Fruit fly (Drosophila melanogaster) whole organism, embryonic: Measurements from ENCODE around the gene CG12951.

Experiments
- Ada2b ChIP-seq: fragments of 200-800 bp; sonication (Bioruptor generic); IDR thresholded peaks from 2 replicates; pipeline ENCODE4 v1.3.6; 2022; ENCODE audit warnings: missing biosample characterization, missing genetic modification characterization
- Blimp-1 ChIP-seq: fragments of 200-800 bp; sonication (Bioruptor generic); optimal IDR thresholded peaks from 3 replicates; lab custom pipeline; 2018; ENCODE audit warnings: missing biosample characterization, missing genetic modification characterization, mild to moderate bottlenecking, moderate library complexity, missing genetic modification reagents
- CG11398 ChIP-seq: fragments of 200-800 bp; sonication (Bioruptor generic); optimal IDR thresholded peaks from 2 replicates; lab custom pipeline; 2016; ENCODE audit warnings: missing biosample characterization, missing genetic modification characterization
- CG11695 ChIP-seq: fragments of 200-800 bp; sonication (Bioruptor generic); IDR thresholded peaks from 3 replicates; pipeline ENCODE4 v1.3.6; 2022; ENCODE audit warnings: missing biosample characterization, missing genetic modification characterization
- CG12236 ChIP-seq: fragments of 200-800 bp; sonication (Bioruptor generic); optimal IDR thresholded peaks from 2 replicates; lab custom pipeline; 2016; ENCODE audit warnings: missing biosample characterization, missing genetic modification characterization
- CG17186 ChIP-seq: fragments of 200-800 bp; sonication (Bioruptor generic); optimal IDR thresholded peaks from 3 replicates; lab custom pipeline; 2017; ENCODE audit warnings: missing biosample characterization, missing genetic modification reagents, missing genetic modification characterization
- CG18599 ChIP-seq: fragments of 200-800 bp; sonication (Bioruptor generic); optimal IDR thresholded peaks from 3 replicates; lab custom pipeline; 2017; ENCODE audit warnings: missing biosample characterization, missing genetic modification characterization, mild to moderate bottlenecking, moderate library complexity, missing genetic modification reagents
- CG30431 ChIP-seq: fragments of 200-800 bp; sonication (Bioruptor generic); optimal IDR thresholded peaks from 2 replicates; lab custom pipeline; 2017; ENCODE audit warnings: missing biosample characterization, missing genetic modification characterization
- CG3065 ChIP-seq: fragments of 200-800 bp; sonication (Bioruptor generic); optimal IDR thresholded peaks from 2 replicates; lab custom pipeline; 2016; ENCODE audit warnings: missing biosample characterization, missing genetic modification characterization
- CG32772 ChIP-seq: fragments of 200-800 bp; sonication (Bioruptor generic); IDR thresholded peaks from 2 replicates; pipeline ENCODE4 v1.3.6; 2022; ENCODE audit warnings: missing biosample characterization, missing genetic modification characterization
- CG34422 ChIP-seq: fragments of 200-800 bp; sonication (Bioruptor generic); IDR thresholded peaks from 3 replicates; pipeline ENCODE4 v1.3.6; 2022; ENCODE audit warnings: missing biosample characterization, missing genetic modification characterization
- CG3838 ChIP-seq: fragments of 200-800 bp; sonication (Bioruptor generic); optimal IDR thresholded peaks from 3 replicates; lab custom pipeline; 2016; ENCODE audit warnings: missing biosample characterization, missing genetic modification characterization
- CG4707 ChIP-seq: fragments of 200-800 bp; sonication (Bioruptor generic); optimal IDR thresholded peaks from 2 replicates; lab custom pipeline; 2018; ENCODE audit warnings: missing biosample characterization, mild to moderate bottlenecking, missing genetic modification characterization, moderate library complexity
- CG7928 ChIP-seq: fragments of 200-800 bp; sonication (Bioruptor generic); optimal IDR thresholded peaks from 2 replicates; lab custom pipeline; 2017; ENCODE audit warnings: missing biosample characterization, mild to moderate bottlenecking, missing genetic modification characterization
- CG7987 ChIP-seq: fragments of 200-800 bp; sonication (Bioruptor generic); optimal IDR thresholded peaks from 2 replicates; lab custom pipeline; 2018; ENCODE audit warnings: missing biosample characterization, mild to moderate bottlenecking, missing genetic modification characterization, moderate library complexity
- CG8765 ChIP-seq: fragments of 200-800 bp; sonication (Bioruptor generic); IDR thresholded peaks from 2 replicates; pipeline ENCODE4 v1.3.6; 2022; ENCODE audit warnings: missing biosample characterization, missing genetic modification characterization
- CG9215 ChIP-seq: fragments of 200-800 bp; sonication (Bioruptor generic); IDR thresholded peaks from 2 replicates; pipeline ENCODE4 v1.3.6; 2022; ENCODE audit warnings: missing biosample characterization, missing genetic modification characterization
- CG9437 ChIP-seq: fragments of 200-800 bp; sonication (Bioruptor generic); optimal IDR thresholded peaks from 2 replicates; lab custom pipeline; 2018; ENCODE audit warnings: missing biosample characterization, mild to moderate bottlenecking, missing genetic modification characterization
- CG9817 ChIP-seq: fragments of 200-800 bp; sonication (Bioruptor generic); optimal IDR thresholded peaks from 2 replicates; lab custom pipeline; 2018; ENCODE audit warnings: missing biosample characterization, mild to moderate bottlenecking, missing genetic modification characterization, moderate library complexity
- Deaf1 ChIP-seq: fragments of 200-800 bp; optimal IDR thresholded peaks from 3 replicates; lab custom pipeline; 2019; ENCODE audit warnings: missing biosample characterization, mild to moderate bottlenecking, missing genetic modification characterization, moderate library complexity
- Doc2 ChIP-seq: fragments of 200-800 bp; sonication (Bioruptor generic); IDR thresholded peaks from 2 replicates; pipeline ENCODE4 v1.3.6; 2022; ENCODE audit warnings: missing biosample characterization, missing genetic modification characterization
- Dp ChIP-seq: fragments of 200-800 bp; sonication (Bioruptor generic); optimal IDR thresholded peaks from 2 replicates; lab custom pipeline; 2018; ENCODE audit warnings: missing biosample characterization, mild to moderate bottlenecking, missing genetic modification characterization, moderate library complexity
- Drgx ChIP-seq: fragments of 200-800 bp; sonication (Bioruptor generic); IDR thresholded peaks from 2 replicates; pipeline ENCODE4 v1.3.6; 2022; ENCODE audit warnings: missing biosample characterization, missing genetic modification characterization
- HLHmδ ChIP-seq: fragments of 200-800 bp; sonication (Bioruptor generic); optimal IDR thresholded peaks from 2 replicates; lab custom pipeline; 2018; ENCODE audit warnings: missing biosample characterization, mild to moderate bottlenecking, missing genetic modification characterization, moderate library complexity
- Hey ChIP-seq: fragments of 200-800 bp; sonication (Bioruptor generic); optimal IDR thresholded peaks from 3 replicates; lab custom pipeline; 2018; ENCODE audit warnings: missing biosample characterization, mild to moderate bottlenecking, missing genetic modification characterization
- Hmr ChIP-seq: fragments of 200-800 bp; sonication (Bioruptor generic); optimal IDR thresholded peaks from 3 replicates; lab custom pipeline; 2017; ENCODE audit warnings: mild to moderate bottlenecking, missing biosample characterization, missing genetic modification reagents, missing genetic modification characterization
- MESR4 ChIP-seq: fragments of 200-800 bp; sonication (Bioruptor generic); optimal IDR thresholded peaks from 2 replicates; lab custom pipeline; 2018; ENCODE audit warnings: missing biosample characterization, mild to moderate bottlenecking, missing genetic modification characterization, moderate library complexity
- NFAT ChIP-seq: fragments of 200-800 bp; sonication (Bioruptor generic); IDR thresholded peaks from 2 replicates; pipeline ENCODE4 v1.3.6; 2022; ENCODE audit warnings: missing biosample characterization, missing genetic modification characterization
- NK7.1 ChIP-seq: fragments of 200-800 bp; sonication (Bioruptor generic); optimal IDR thresholded peaks from 3 replicates; lab custom pipeline; 2016; ENCODE audit warnings: missing biosample characterization, missing genetic modification characterization
- Scr ChIP-seq: fragments of 200-800 bp; sonication (Bioruptor generic); IDR thresholded peaks from 2 replicates; pipeline ENCODE4 v1.3.6; 2022; ENCODE audit warnings: missing biosample characterization, missing genetic modification characterization; ENCODE audit not compliant: partially characterized antibody
- Sox100B ChIP-seq: fragments of 200-800 bp; sonication (Bioruptor generic); optimal IDR thresholded peaks from 3 replicates; lab custom pipeline; 2018; ENCODE audit warnings: missing biosample characterization, mild to moderate bottlenecking, missing genetic modification characterization
- Xbp1 ChIP-seq: fragments of 200-800 bp; sonication (Bioruptor generic); optimal IDR thresholded peaks from 3 replicates; lab custom pipeline; 2016; ENCODE audit warnings: missing biosample characterization, mild to moderate bottlenecking, missing genetic modification characterization
- abd-A ChIP-seq: fragments of 200-800 bp; sonication (Bioruptor generic); optimal IDR thresholded peaks from 3 replicates; lab custom pipeline; 2019; ENCODE audit warnings: missing biosample characterization, mild to moderate bottlenecking, missing genetic modification characterization, moderate library complexity
- bowl ChIP-seq: fragments of 200-800 bp; sonication (Bioruptor generic); IDR thresholded peaks from 2 replicates; pipeline ENCODE4 v1.3.6; 2022; ENCODE audit warnings: missing biosample characterization, missing genetic modification characterization
- chm ChIP-seq: fragments of 200-800 bp; sonication (Bioruptor generic); IDR thresholded peaks from 2 replicates; pipeline ENCODE4 v1.3.6; 2022; ENCODE audit warnings: missing biosample characterization, missing genetic modification characterization
- dati ChIP-seq: fragments of 200-800 bp; sonication (Bioruptor generic); IDR thresholded peaks from 2 replicates; pipeline ENCODE4 v1.3.6; 2022; ENCODE audit warnings: missing biosample characterization, missing genetic modification characterization
- dpn ChIP-seq, 2 experiments: fragments of 200-800 bp; sonication (Bioruptor generic); optimal IDR thresholded peaks; 3 replicates each; lab custom pipeline; 2016; ENCODE audit warnings: missing biosample characterization in 2 of 2, missing genetic modification characterization in 2 of 2
- esg ChIP-seq: fragments of 200-800 bp; sonication (Bioruptor generic); conservative IDR thresholded peaks from 2 replicates; pipeline ENCODE4 v1.3.6; 2022; ENCODE audit warnings: missing biosample characterization, missing genetic modification characterization
- fd102C ChIP-seq: fragments of 200-800 bp; sonication (Bioruptor generic); optimal IDR thresholded peaks from 2 replicates; lab custom pipeline; 2018; ENCODE audit warnings: missing biosample characterization, mild to moderate bottlenecking, missing genetic modification characterization, moderate library complexity
- h ChIP-seq: fragments of >200 bp; optimal IDR thresholded peaks from 2 replicates; lab custom pipeline; 2017
- hbn ChIP-seq: fragments of 200-800 bp; sonication (Bioruptor generic); IDR thresholded peaks from 2 replicates; pipeline ENCODE4 v1.3.6; 2022; ENCODE audit warnings: missing biosample characterization, missing genetic modification characterization; ENCODE audit not compliant: partially characterized antibody
- inv ChIP-seq: fragments of 200-800 bp; sonication (Bioruptor generic); IDR thresholded peaks from 2 replicates; pipeline ENCODE4 v1.3.6; 2022; ENCODE audit warnings: missing biosample characterization, missing genetic modification characterization; ENCODE audit not compliant: partially characterized antibody
- lab ChIP-seq: fragments of 200-800 bp; sonication (Bioruptor generic); optimal IDR thresholded peaks from 3 replicates; lab custom pipeline; 2017; ENCODE audit warnings: missing biosample characterization, missing genetic modification characterization, mild to moderate bottlenecking, moderate library complexity, missing genetic modification reagents
- ranshi ChIP-seq: fragments of 200-800 bp; sonication (Bioruptor generic); IDR thresholded peaks from 2 replicates; pipeline ENCODE4 v1.3.6; 2022; ENCODE audit warnings: missing biosample characterization, missing genetic modification characterization
- repo ChIP-seq: fragments of 200-800 bp; sonication (Bioruptor generic); optimal IDR thresholded peaks from 2 replicates; lab custom pipeline; 2016; ENCODE audit warnings: missing biosample characterization, missing genetic modification characterization
- sd ChIP-seq: fragments of 200-800 bp; sonication (Bioruptor generic); optimal IDR thresholded peaks from 3 replicates; lab custom pipeline; 2018; ENCODE audit warnings: missing biosample characterization, mild to moderate bottlenecking, missing genetic modification characterization, moderate library complexity
- sens-2 ChIP-seq: fragments of 200-800 bp; sonication (Bioruptor generic); IDR thresholded peaks from 2 replicates; pipeline ENCODE4 v1.3.6; 2022; ENCODE audit warnings: missing biosample characterization, missing genetic modification characterization
- slou ChIP-seq: fragments of 200-800 bp; sonication (Bioruptor generic); optimal IDR thresholded peaks from 3 replicates; lab custom pipeline; 2016; ENCODE audit warnings: missing biosample characterization, missing genetic modification characterization
- stc ChIP-seq: fragments of 200-800 bp; sonication (Bioruptor generic); IDR thresholded peaks from 2 replicates; pipeline ENCODE4 v1.3.6; 2022; ENCODE audit warnings: missing biosample characterization, missing genetic modification characterization
- toy ChIP-seq: fragments of 200-800 bp; sonication (Bioruptor generic); IDR thresholded peaks from 2 replicates; pipeline ENCODE4 v1.3.6; 2022; ENCODE audit warnings: missing biosample characterization, missing genetic modification characterization

CG12951 gene

dm6 chr3R:9345904-9346303 lies 15.8 kb upstream of the CG12951 start (continued):
- no peak for TF ChIP-seq lab (GFP tag; lab: Kevin White, UChicago)
- TF ChIP-seq h = no peak
- TF ChIP-seq Blimp-1 (GFP tag; lab: Kevin White, UChicago) = peak; percentile 58

- peak; percentile 64 for TF ChIP-seq Sox100B
- TF ChIP-seq CG3065 (GFP tag; lab: Kevin White, UChicago) = no peak
- no peak for TF ChIP-seq CG12236 (GFP tag; lab: Kevin White, UChicago)
- no peak for TF ChIP-seq Deaf1 (tag; lab: Kevin White, UChicago)
- no peak for TF ChIP-seq CG9215 (GFP tag; lab: Robert Waterston, UW)
- no peak for TF ChIP-seq esg (GFP tag; lab: Robert Waterston, UW)
- TF ChIP-seq dati (GFP tag; lab: Robert Waterston, UW) = no peak
- TF ChIP-seq toy (GFP tag; lab: Robert Waterston, UW) = no peak
- TF ChIP-seq sd (tag; lab: Kevin White, UChicago) = no peak
- peak; percentile 5 for TF ChIP-seq NK7.1 (GFP tag; lab: Kevin White, UChicago)
- TF ChIP-seq sens-2 (GFP tag; lab: Robert Waterston, UW) = no peak
- no peak for TF ChIP-seq CG4707 (GFP tag; lab: Kevin White, UChicago)
- no peak for TF ChIP-seq fd102C (GFP tag; lab: Kevin White, UChicago)
- peak; percentile 59 for TF ChIP-seq Xbp1 (GFP tag; lab: Kevin White, UChicago)
- 0 out of 2 replicates have a peak, but pooled peaks have one; percentile 44 for TF ChIP-seq chm (GFP tag; lab: Robert Waterston, UW)
- no peak for TF ChIP-seq CG32772 (GFP tag; lab: Robert Waterston, UW)
- no peak for TF ChIP-seq Dp
- no peak for TF ChIP-seq slou (GFP tag; lab: Kevin White, UChicago)
- TF ChIP-seq dpn (GFP tag; optimal IDR thresholded peaks at IDR 0.05; lab: Kevin White, UChicago) = peak; percentile 35 to 47
- no peak for TF ChIP-seq inv (GFP tag; lab: Robert Waterston, UW)
- no peak for TF ChIP-seq CG11398 (GFP tag; lab: Kevin White, UChicago)
- TF ChIP-seq CG34422 (GFP tag; lab: Robert Waterston, UW) = peak; percentile 33; the same call in 2 of the 3 replicates
- TF ChIP-seq MESR4 (GFP tag; lab: Kevin White, UChicago) = no peak
- peak; percentile 71; the same call in 2 of the 3 replicates for TF ChIP-seq CG11695 (GFP tag; lab: Robert Waterston, UW)
- peak; percentile 47 for TF ChIP-seq CG9437 (GFP tag; lab: Kevin White, UChicago)
- peak; percentile 61 for TF ChIP-seq Blimp-1 (GFP tag; lab: Kevin White, UChicago)
- TF ChIP-seq CG3838 (GFP tag; lab: Kevin White, UChicago) = no peak
- peak; percentile 38 for TF ChIP-seq Ada2b (GFP tag; lab: Robert Waterston, UW)
- peak; percentile 42; the same call in 1 of the 2 replicates for TF ChIP-seq ranshi (GFP tag; lab: Robert Waterston, UW)
- no peak for TF ChIP-seq CG7987 (GFP tag; lab: Kevin White, UChicago)
- TF ChIP-seq CG17186 = no peak
- TF ChIP-seq Drgx (GFP tag; lab: Robert Waterston, UW) = peak; percentile 54
- TF ChIP-seq bowl = no peak
- TF ChIP-seq repo (GFP tag; lab: Kevin White, UChicago) = no peak
- TF ChIP-seq CG30431 (GFP tag; lab: Kevin White, UChicago) = no peak
- TF ChIP-seq CG9817 (tag; lab: Kevin White, UChicago) = peak; percentile 26
- no peak for TF ChIP-seq Doc2 (GFP tag; lab: Robert Waterston, UW)
- TF ChIP-seq CG18599 (GFP tag; lab: Kevin White, UChicago) = peak; percentile 54
- no peak for TF ChIP-seq Hey (tag; lab: Kevin White, UChicago)
- TF ChIP-seq stc (GFP tag; lab: Robert Waterston, UW) = peak; percentile 57; the same call in 1 of the 2 replicates
- no peak for TF ChIP-seq NFAT (GFP tag; lab: Robert Waterston, UW)
- no peak for TF ChIP-seq HLHmδ (GFP tag; lab: Kevin White, UChicago)
- no peak for TF ChIP-seq CG7928 (GFP tag; lab: Kevin White, UChicago)
- TF ChIP-seq CG8765 (GFP tag; lab: Robert Waterston, UW) = no peak
- no peak for TF ChIP-seq hbn
- TF ChIP-seq Hmr = peak; percentile 22
- no peak for TF ChIP-seq abd-A (tag; lab: Kevin White, UChicago)
- no peak for TF ChIP-seq Scr (GFP tag; lab: Robert Waterston, UW)
Observed at dm6 chr3R:9344791-9345208, 14.7 kb upstream of the CG12951 start.
